Worm (Caenorhabditis elegans): ENCODE measurements around the gene atrn-1.

The atrn-1 gene

ce11 chrX:14731828-14732331 lies 20.5 kb downstream of the atrn-1 start, which contains the start of gene F33C8.4 (continued):
- no peak for TF ChIP-seq nhr-90 (tag; optimal IDR thresholded peaks at IDR 0.05; ENCODE audit: poor library complexity)
- TF ChIP-seq ceh-88 (GFP tag; IDR thresholded peaks at IDR 0.05): no peak
- no peak; the same call in 1 of the 2 replicates for TF ChIP-seq nhr-19 (GFP tag; conservative IDR thresholded peaks at IDR 0.05)
- no peak for TF ChIP-seq nhr-84 (tag; optimal IDR thresholded peaks at IDR 0.05)
- TF ChIP-seq lir-3 (tag; optimal IDR thresholded peaks at IDR 0.05; ENCODE audit: poor library complexity): no peak
- no peak for TF ChIP-seq nhr-12 (tag; optimal IDR thresholded peaks at IDR 0.05)
- peak; percentile 18 for TF ChIP-seq fkh-4 (tag; optimal IDR thresholded peaks at IDR 0.05; ENCODE audit: borderline replicate concordance)
- no peak for TF ChIP-seq efl-3 (GFP tag; optimal IDR thresholded peaks at IDR 0.05)

- no peak for TF ChIP-seq efl-3 (GFP tag; optimal IDR thresholded peaks at IDR 0.05)
- peak; percentile 35 for TF ChIP-seq snpc-4 (tag; optimal IDR thresholded peaks at IDR 0.05)
Observed at ce11 chrX:14736220-14736619, 24.8 kb downstream of the atrn-1 start.

- TF ChIP-seq lin-14 (GFP tag; optimal IDR thresholded peaks at IDR 0.05) (peak; percentile 21), swsn-7 (tag; optimal IDR thresholded peaks at IDR 0.05) (no peak), hpl-2 (GFP tag; optimal IDR thresholded peaks at IDR 0.05) (no peak), ces-1 (GFP tag; optimal IDR thresholded peaks at IDR 0.05) (no peak), lsy-2 (tag; optimal IDR thresholded peaks at IDR 0.05) (peak in 1 of 2 experiments; percentile 21), jun-1 (tag; optimal IDR thresholded peaks at IDR 0.05) (peak; percentile 41), nhr-90 (tag; optimal IDR thresholded peaks at IDR 0.05; ENCODE audit: poor library complexity) (peak; percentile 5), ceh-8 (GFP tag; optimal IDR thresholded peaks at IDR 0.05) (no peak), nhr-71 (tag; optimal IDR thresholded peaks at IDR 0.05) (peak; percentile 62), isw-1 (GFP tag; IDR thresholded peaks at IDR 0.05) (no peak), nhr-47 (tag; optimal IDR thresholded peaks at IDR 0.05) (no peak), elt-3 (tag; optimal IDR thresholded peaks at IDR 0.05) (peak in 2 of 6 experiments; percentile 62 to 81), nhr-84 (tag; optimal IDR thresholded peaks at IDR 0.05) (no peak), elt-2 (tag; optimal IDR thresholded peaks at IDR 0.05) (peak; percentile 73), nhr-19 (GFP tag; conservative IDR thresholded peaks at IDR 0.05) (peak; percentile 20; the same call in 1 of the 2 replicates), fkh-4 (tag; optimal IDR thresholded peaks at IDR 0.05; ENCODE audit: borderline replicate concordance) (no peak), snu-23 (GFP tag; optimal IDR thresholded peaks at IDR 0.05) (peak; percentile 26), blmp-1 (tag; optimal IDR thresholded peaks at IDR 0.05) (peak; percentile 63), skn-1 (tag; optimal IDR thresholded peaks at IDR 0.05) (no peak), ztf-11 (tag; optimal IDR thresholded peaks at IDR 0.05) (no peak), tbx-2 (tag; optimal IDR thresholded peaks at IDR 0.05) (peak; percentile 52), nhr-85 (tag) (peak; percentile 70), hlh-4 (tag; optimal IDR thresholded peaks at IDR 0.05) (no peak), lin-35 (GFP tag; optimal IDR thresholded peaks at IDR 0.05) (peak in 1 of 2 experiments; percentile 25), dsc-1 (tag; optimal IDR thresholded peaks at IDR 0.05) (peak; percentile 60), nhr-20 (tag; optimal IDR thresholded peaks at IDR 0.05) (peak; percentile 59), grh-1 (GFP tag; IDR thresholded peaks at IDR 0.05) (no peak), nhr-237 (tag; optimal IDR thresholded peaks at IDR 0.05) (no peak)
Observed at ce11 chrX:14736955-14737621, 25.7 kb downstream of the atrn-1 start.

- TF ChIP-seq unc-62 (GFP tag; optimal IDR thresholded peaks at IDR 0.05) (no peak), efl-1 (optimal IDR thresholded peaks at IDR 0.05) (no peak), efl-1 (GFP tag; optimal IDR thresholded peaks at IDR 0.05 in 1 of 2) (peak in 1 of 2 experiments; percentile 64), blmp-1 (tag; optimal IDR thresholded peaks at IDR 0.05) (peak; percentile 39), lsy-2 (tag; optimal IDR thresholded peaks at IDR 0.05) (no peak)
Observed at ce11 chrX:14737623-14738022, 26.2 kb downstream of the atrn-1 start.

All from whole organism, L1 larva.